Worm (Caenorhabditis elegans): ENCODE data around the gene Y22D7AL.10.

The Y22D7AL.10 gene

DNA sequence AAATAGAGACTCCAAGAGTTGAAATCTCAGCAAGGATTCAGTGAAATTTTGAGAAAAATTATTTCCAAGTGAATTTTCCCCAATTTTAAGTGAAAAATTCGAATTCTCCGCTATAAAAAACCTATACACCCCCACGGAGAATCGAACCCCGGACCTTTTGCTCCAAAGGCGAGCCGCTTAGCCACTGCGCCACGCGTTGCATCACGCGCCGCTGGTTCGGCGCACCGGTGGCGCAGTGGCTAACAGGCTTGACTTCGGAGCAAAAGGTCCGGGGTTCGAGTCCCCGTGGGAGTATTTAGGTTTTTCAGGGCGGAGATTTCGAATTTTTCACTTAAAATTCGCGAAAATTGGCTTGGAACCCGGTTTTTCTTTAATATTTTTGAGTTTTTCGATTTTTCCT is 43.1 kb downstream of the Y22D7AL.10 start:
- no peak for TF ChIP-seq him-1 (tag; optimal IDR thresholded peaks at IDR 0.05)
- no peak for TF ChIP-seq W03F9.2 (tag; optimal IDR thresholded peaks at IDR 0.05)
- TF ChIP-seq dao-5 (tag; optimal IDR thresholded peaks at IDR 0.05), result no peak

- no peak for TF ChIP-seq W03F9.2 (tag; optimal IDR thresholded peaks at IDR 0.05)
- TF ChIP-seq him-1 (tag; optimal IDR thresholded peaks at IDR 0.05), result no peak
- no peak for TF ChIP-seq dao-5 (tag; optimal IDR thresholded peaks at IDR 0.05)
Measured at ce11 chrIII:1570006-1570405, 48.7 kb downstream of the Y22D7AL.10 start, which contains the start of gene rep-1. TSS of gene rep-1 (plus strand) at chrIII:1570306.
